Worm (Caenorhabditis elegans) whole organism, mixed stage, embryonic: Measurements from ENCODE around the gene srw-120.

Source experiments
- M03D4.4 ChIP-seq: sonication (generic microtip); optimal IDR thresholded peaks from 2 replicates; lab custom pipeline; 2017; ENCODE audit warnings: mild to moderate bottlenecking, missing genetic modification characterization, missing compliant biosample characterization
- bed-3 ChIP-seq: fragments of 200-800 bp; sonication (Bioruptor generic); optimal IDR thresholded peaks from 3 replicates; lab custom pipeline; 2018; ENCODE audit warnings: mild to moderate bottlenecking, missing genetic modification characterization, moderate library complexity, missing compliant biosample characterization
- blmp-1 ChIP-seq: fragments of 150-350 bp; optimal IDR thresholded peaks from 2 replicates; lab custom pipeline; 2014; ENCODE audit warnings: missing biosample characterization, missing genetic modification characterization
- ceh-39 ChIP-seq: fragments of 150-350 bp; optimal IDR thresholded peaks from 2 replicates; lab custom pipeline; 2014; ENCODE audit warnings: missing biosample characterization, missing genetic modification characterization
- ceh-83 ChIP-seq: fragments of 200-800 bp; sonication (Bioruptor generic); optimal IDR thresholded peaks from 2 replicates; lab custom pipeline; 2018; ENCODE audit warnings: mild to moderate bottlenecking, missing genetic modification characterization, missing compliant biosample characterization
- ces-1 ChIP-seq: fragments of 150-350 bp; optimal IDR thresholded peaks from 2 replicates; lab custom pipeline; 2014; ENCODE audit warnings: missing biosample characterization, missing genetic modification reagents, missing genetic modification characterization
- cnd-1 ChIP-seq: fragments of 200-800 bp; sonication (Bioruptor generic); optimal IDR thresholded peaks from 2 replicates; lab custom pipeline; 2018; ENCODE audit warnings: mild to moderate bottlenecking, missing genetic modification characterization, missing compliant biosample characterization
- drap-1 ChIP-seq: fragments of 200-800 bp; sonication (Bioruptor generic); optimal IDR thresholded peaks from 3 replicates; lab custom pipeline; 2018; ENCODE audit warnings: mild to moderate bottlenecking, missing genetic modification characterization, missing compliant biosample characterization
- elt-1 ChIP-seq: sonication (generic microtip); optimal IDR thresholded peaks from 2 replicates; lab custom pipeline; 2017; ENCODE audit warnings: missing genetic modification characterization, mild to moderate bottlenecking, missing compliant biosample characterization, antibody characterized with exemption, moderate library complexity, borderline replicate concordance; ENCODE audit not compliant: insufficient read depth
- elt-3 ChIP-seq: fragments of 150-350 bp; optimal IDR thresholded peaks from 2 replicates; lab custom pipeline; 2014; ENCODE audit warnings: missing biosample characterization, missing genetic modification characterization
- flh-1 ChIP-seq: fragments of 200-800 bp; sonication (Bioruptor generic); optimal IDR thresholded peaks from 2 replicates; lab custom pipeline; 2018; ENCODE audit warnings: mild to moderate bottlenecking, missing genetic modification characterization, moderate library complexity, missing compliant biosample characterization
- ham-2 ChIP-seq: fragments of 200-800 bp; sonication (Bioruptor generic); optimal IDR thresholded peaks from 2 replicates; lab custom pipeline; 2018; ENCODE audit warnings: mild to moderate bottlenecking, missing genetic modification characterization, missing compliant biosample characterization
- hlh-1 ChIP-seq: fragments of 150-350 bp; optimal IDR thresholded peaks from 2 replicates; lab custom pipeline; 2014; ENCODE audit warnings: missing biosample characterization, missing genetic modification reagents, missing genetic modification characterization
- lin-32 ChIP-seq: fragments of 200-800 bp; sonication (Bioruptor generic); optimal IDR thresholded peaks from 2 replicates; lab custom pipeline; 2018; ENCODE audit warnings: mild to moderate bottlenecking, missing genetic modification characterization, missing compliant biosample characterization
- lsy-2 ChIP-seq: fragments of 150-350 bp; optimal IDR thresholded peaks from 2 replicates; lab custom pipeline; 2014; ENCODE audit warnings: missing biosample characterization, missing genetic modification characterization
- mab-5 ChIP-seq: fragments of 150-350 bp; optimal IDR thresholded peaks from 2 replicates; lab custom pipeline; 2014; ENCODE audit warnings: missing biosample characterization, missing genetic modification characterization
- mep-1 ChIP-seq: fragments of 150-350 bp; optimal IDR thresholded peaks from 2 replicates; lab custom pipeline; 2017; ENCODE audit warnings: missing biosample characterization, missing genetic modification reagents, missing genetic modification characterization, inconsistent platforms
- mls-2 ChIP-seq: sonication (generic microtip); optimal IDR thresholded peaks from 2 replicates; lab custom pipeline; 2016; ENCODE audit warnings: mild to moderate bottlenecking, missing genetic modification characterization, moderate library complexity, missing compliant biosample characterization
- nhr-12 ChIP-seq: fragments of 150-350 bp; optimal IDR thresholded peaks from 2 replicates; lab custom pipeline; 2014; ENCODE audit warnings: missing biosample characterization, missing genetic modification characterization
- nhr-237 ChIP-seq: fragments of 150-350 bp; optimal IDR thresholded peaks from 2 replicates; lab custom pipeline; 2014; ENCODE audit warnings: missing biosample characterization, missing genetic modification characterization
- nhr-28 ChIP-seq: fragments of 150-350 bp; optimal IDR thresholded peaks from 2 replicates; lab custom pipeline; 2014; ENCODE audit warnings: missing biosample characterization, missing genetic modification characterization
- nhr-76 ChIP-seq: sonication (generic microtip); optimal IDR thresholded peaks from 2 replicates; lab custom pipeline; 2017; ENCODE audit warnings: missing biosample characterization, missing genetic modification characterization
- sem-2 ChIP-seq: fragments of 200-800 bp; sonication (Bioruptor generic); optimal IDR thresholded peaks from 2 replicates; lab custom pipeline; 2018; ENCODE audit warnings: mild to moderate bottlenecking, missing genetic modification characterization, missing compliant biosample characterization
- snpc-4 ChIP-seq: fragments of 150-350 bp; optimal IDR thresholded peaks from 2 replicates; lab custom pipeline; 2014; ENCODE audit warnings: missing biosample characterization, missing genetic modification characterization
- sptf-1 ChIP-seq: sonication (generic microtip); optimal IDR thresholded peaks from 2 replicates; lab custom pipeline; 2017; ENCODE audit warnings: mild to moderate bottlenecking, missing genetic modification characterization, moderate library complexity, missing compliant biosample characterization
- tbx-8 ChIP-seq: fragments of 200-800 bp; sonication (Bioruptor generic); optimal IDR thresholded peaks from 2 replicates; lab custom pipeline; 2018; ENCODE audit warnings: mild to moderate bottlenecking, missing genetic modification characterization, moderate library complexity, missing compliant biosample characterization
- unc-120 ChIP-seq: sonication (generic microtip); optimal IDR thresholded peaks from 2 replicates; lab custom pipeline; 2017; ENCODE audit warnings: missing genetic modification characterization, missing compliant biosample characterization; ENCODE audit not compliant: poor library complexity, severe bottlenecking
- unc-39 ChIP-seq: fragments of 150-350 bp; optimal IDR thresholded peaks from 2 replicates; lab custom pipeline; 2014; ENCODE audit warnings: missing biosample characterization, missing genetic modification characterization
- unc-62 ChIP-seq: fragments of 150-350 bp; optimal IDR thresholded peaks from 2 replicates; lab custom pipeline; 2014; ENCODE audit warnings: missing biosample characterization, missing genetic modification reagents, missing genetic modification characterization
- ztf-11 ChIP-seq: fragments of 150-350 bp; optimal IDR thresholded peaks from 2 replicates; lab custom pipeline; 2014; ENCODE audit warnings: missing biosample characterization, missing genetic modification characterization

srw-120 gene

DNA sequence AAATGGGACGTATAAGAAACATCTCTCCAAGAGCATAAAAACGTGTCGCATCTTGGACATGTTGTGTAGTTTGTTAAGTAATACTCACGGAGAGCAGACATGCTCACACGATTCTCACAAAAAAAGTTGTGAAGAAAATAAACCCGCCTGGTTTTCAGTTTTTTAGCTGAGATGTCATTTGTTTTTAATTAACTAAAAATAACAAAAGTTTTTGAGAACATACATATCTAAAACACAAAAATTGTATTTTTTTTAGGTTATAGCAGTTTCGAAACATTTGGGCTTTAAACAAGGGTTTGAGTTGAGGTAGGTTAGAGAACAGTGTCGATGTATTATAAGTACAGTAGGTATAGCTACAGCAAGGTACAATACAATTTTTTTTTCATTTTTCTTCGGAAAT is 31.2 kb downstream of the srw-120 start, which contains the start of gene srh-88:
TSS of gene srh-88 (minus strand) at position 101 of the 400 bp plus-strand sequence.
- no peak for TF ChIP-seq snpc-4 (tag; lab: Kevin White, UChicago)
- no peak for TF ChIP-seq nhr-237
- TF ChIP-seq unc-62 (GFP tag; lab: Kevin White, UChicago): no peak
- no peak for TF ChIP-seq ces-1
- TF ChIP-seq unc-120 (tag; lab: Kevin White, UChicago): no peak
- TF ChIP-seq mab-5 (tag; lab: Kevin White, UChicago): no peak
- no peak for TF ChIP-seq nhr-28
- TF ChIP-seq unc-39 (tag; lab: Kevin White, UChicago): no peak
- TF ChIP-seq lsy-2 (tag; lab: Kevin White, UChicago): no peak
- TF ChIP-seq tbx-8 (GFP tag; lab: Kevin White, UChicago): no peak
- no peak for TF ChIP-seq ztf-11 (tag; lab: Kevin White, UChicago)
- TF ChIP-seq elt-1 (tag; lab: Kevin White, UChicago): no peak
- no peak for TF ChIP-seq cnd-1 (tag; lab: Kevin White, UChicago)

DNA sequence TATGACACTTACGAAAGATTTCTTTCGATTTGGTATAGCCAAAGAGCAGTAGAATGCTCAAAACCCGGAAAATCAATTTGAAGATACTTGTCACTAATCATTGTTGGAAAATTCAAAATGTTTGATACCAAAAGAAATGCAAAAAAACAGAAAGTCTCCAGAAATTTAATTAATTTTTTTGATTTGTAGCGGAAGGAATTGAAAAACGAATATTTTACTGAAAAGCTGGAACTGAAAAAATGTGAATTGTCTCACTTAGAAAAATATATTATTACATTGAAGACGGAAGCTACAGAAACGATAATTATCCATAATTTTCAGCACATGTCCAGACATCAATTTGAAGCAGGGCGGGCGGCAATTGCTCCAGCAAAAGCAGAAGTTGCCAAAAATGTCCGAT is 33.0 kb downstream of the srw-120 start, which contains the start of gene srw-138:
TSS of gene srw-138 (minus strand) at position 101 of the 400 bp plus-strand sequence.
- TF ChIP-seq unc-62 (GFP tag; lab: Kevin White, UChicago): no peak
- no peak for TF ChIP-seq ztf-11 (tag; lab: Kevin White, UChicago)
- no peak for TF ChIP-seq mab-5 (tag; lab: Kevin White, UChicago)
- TF ChIP-seq nhr-12 (tag; lab: Kevin White, UChicago): no peak
- no peak for TF ChIP-seq sem-2 (GFP tag; lab: Kevin White, UChicago)
- TF ChIP-seq bed-3 (GFP tag; lab: Kevin White, UChicago): no peak
- no peak for TF ChIP-seq flh-1 (GFP tag; lab: Kevin White, UChicago)
- no peak for TF ChIP-seq lin-32 (GFP tag; lab: Kevin White, UChicago)
- no peak for TF ChIP-seq M03D4.4 (tag; lab: Kevin White, UChicago)
- no peak for TF ChIP-seq mls-2 (tag; lab: Kevin White, UChicago)
- no peak for TF ChIP-seq blmp-1 (tag; lab: Kevin White, UChicago)

DNA sequence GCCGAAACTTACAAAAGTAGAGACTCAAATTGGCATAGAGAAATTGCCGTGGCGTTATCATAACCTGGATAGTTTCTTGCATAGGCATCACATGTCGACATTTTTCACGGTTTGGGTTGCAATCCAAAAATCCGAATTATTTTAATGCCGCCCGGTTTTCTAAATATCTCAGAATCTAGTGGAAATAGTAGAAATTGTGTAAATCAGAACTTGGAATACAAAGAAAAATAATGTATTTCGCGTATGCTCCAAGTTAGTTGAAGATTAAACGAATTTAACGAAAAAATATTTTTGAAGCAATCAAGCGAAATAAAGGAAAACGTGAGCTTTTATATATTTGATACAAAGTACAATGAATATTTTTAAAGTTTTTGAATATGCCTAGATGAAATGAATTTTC is 35.1 kb downstream of the srw-120 start, which contains the start of gene srw-144:
TSS of gene srw-144 (minus strand) at position 101 of the 400 bp plus-strand sequence.
- TF ChIP-seq bed-3 (GFP tag; lab: Kevin White, UChicago) (no peak), nhr-12 (tag; lab: Kevin White, UChicago) (no peak), elt-3 (tag; lab: Kevin White, UChicago) (no peak), nhr-28 (no peak), mep-1 (tag; lab: Kevin White, UChicago) (no peak), blmp-1 (tag; lab: Kevin White, UChicago) (no peak), hlh-1 (tag; lab: Kevin White, UChicago) (no peak), mls-2 (tag; lab: Kevin White, UChicago) (no peak), cnd-1 (tag; lab: Kevin White, UChicago) (no peak), ztf-11 (tag; lab: Kevin White, UChicago) (no peak), drap-1 (GFP tag; lab: Kevin White, UChicago) (no peak), ham-2 (GFP tag; lab: Kevin White, UChicago) (no peak), sptf-1 (tag; lab: Kevin White, UChicago) (no peak), lin-32 (GFP tag; lab: Kevin White, UChicago) (no peak), ces-1 (no peak), nhr-76 (tag; lab: Kevin White, UChicago) (no peak), ceh-83 (GFP tag; lab: Kevin White, UChicago) (no peak), sem-2 (GFP tag; lab: Kevin White, UChicago) (no peak), mab-5 (tag; lab: Kevin White, UChicago) (no peak)

DNA sequence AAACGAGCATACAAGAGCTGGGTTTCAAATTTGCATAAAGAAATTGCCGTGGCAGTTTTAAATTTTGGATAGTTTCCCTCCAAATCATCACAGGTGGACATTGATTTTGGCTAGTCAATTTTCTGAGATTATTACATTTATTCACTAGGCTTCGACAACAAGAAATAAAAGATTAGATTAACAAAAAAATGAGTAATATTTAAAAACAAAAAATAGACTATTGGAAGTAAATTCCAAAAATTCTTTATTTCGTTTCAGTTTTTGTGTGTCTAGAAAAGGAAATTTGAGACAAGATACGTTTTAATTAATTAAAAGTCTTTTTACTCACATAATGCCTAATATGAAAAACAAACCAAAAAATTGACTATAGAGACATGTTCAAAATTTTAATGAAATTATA is 37.8 kb downstream of the srw-120 start, which contains the start of gene srw-142:
TSS of gene srw-142 (minus strand) at position 101 of the 400 bp plus-strand sequence.
- TF ChIP-seq ham-2 (GFP tag; lab: Kevin White, UChicago): no peak
- TF ChIP-seq hlh-1 (tag; lab: Kevin White, UChicago): no peak
- no peak for TF ChIP-seq sem-2 (GFP tag; lab: Kevin White, UChicago)
- no peak for TF ChIP-seq nhr-12 (tag; lab: Kevin White, UChicago)
- TF ChIP-seq mls-2 (tag; lab: Kevin White, UChicago): no peak
- TF ChIP-seq cnd-1 (tag; lab: Kevin White, UChicago): no peak
- TF ChIP-seq lsy-2 (tag; lab: Kevin White, UChicago): no peak
- no peak for TF ChIP-seq tbx-8 (GFP tag; lab: Kevin White, UChicago)
- TF ChIP-seq ceh-39 (tag; lab: Kevin White, UChicago): no peak
- TF ChIP-seq blmp-1 (tag; lab: Kevin White, UChicago): no peak
